Worm (Caenorhabditis elegans) whole organism, midembryonic: ENCODE results near the gene F15G9.2.

ENCODE experiments used
- T22C8.4 ChIP-seq: fragments of 200-800 bp; sonication (Bioruptor generic); IDR thresholded peaks from 2 replicates; pipeline ENCODE4 v1.3.6; 2022; ENCODE audit warnings: missing genetic modification characterization, missing compliant biosample characterization
- cog-1 ChIP-seq: sonication (generic microtip); optimal IDR thresholded peaks from 2 replicates; lab custom pipeline; 2016; ENCODE audit warnings: missing genetic modification characterization, missing compliant biosample characterization
- flt-1 ChIP-seq: fragments of 200-800 bp; sonication (Bioruptor generic); IDR thresholded peaks from 2 replicates; pipeline ENCODE4 v1.3.6; 2022; ENCODE audit warnings: missing genetic modification characterization, missing compliant biosample characterization
- klf-2 ChIP-seq: fragments of 200-800 bp; sonication (Bioruptor generic); conservative IDR thresholded peaks from 2 replicates; pipeline ENCODE4 v1.3.6; 2022; ENCODE audit warnings: missing genetic modification reagents, missing genetic modification characterization, missing compliant biosample characterization
- med-1 ChIP-seq: sonication (generic microtip); optimal IDR thresholded peaks from 2 replicates; lab custom pipeline; 2017; ENCODE audit warnings: missing genetic modification characterization, mild to moderate bottlenecking, missing compliant biosample characterization, antibody characterized with exemption, missing genetic modification reagents; ENCODE audit not compliant: insufficient read depth
- ref-1 ChIP-seq: fragments of 200-800 bp; sonication (Bioruptor generic); conservative IDR thresholded peaks from 2 replicates; pipeline ENCODE4 v1.3.6; 2022; ENCODE audit warnings: missing genetic modification reagents, missing genetic modification characterization, missing compliant biosample characterization
- tab-1 ChIP-seq: fragments of 200-800 bp; sonication (Bioruptor generic); IDR thresholded peaks from 2 replicates; pipeline ENCODE4 v1.3.6; 2022; ENCODE audit warnings: missing genetic modification characterization, missing compliant biosample characterization
- ztf-23 ChIP-seq: fragments of 200-800 bp; sonication (Bioruptor generic); IDR thresholded peaks from 2 replicates; pipeline ENCODE4 v1.3.6; 2022; ENCODE audit warnings: missing genetic modification reagents, missing genetic modification characterization, missing compliant biosample characterization
- ztf-29 ChIP-seq: fragments of 200-800 bp; sonication (Bioruptor generic); IDR thresholded peaks from 2 replicates; pipeline ENCODE4 v1.3.6; 2022; ENCODE audit warnings: missing genetic modification reagents, missing genetic modification characterization, missing compliant biosample characterization

DNA sequence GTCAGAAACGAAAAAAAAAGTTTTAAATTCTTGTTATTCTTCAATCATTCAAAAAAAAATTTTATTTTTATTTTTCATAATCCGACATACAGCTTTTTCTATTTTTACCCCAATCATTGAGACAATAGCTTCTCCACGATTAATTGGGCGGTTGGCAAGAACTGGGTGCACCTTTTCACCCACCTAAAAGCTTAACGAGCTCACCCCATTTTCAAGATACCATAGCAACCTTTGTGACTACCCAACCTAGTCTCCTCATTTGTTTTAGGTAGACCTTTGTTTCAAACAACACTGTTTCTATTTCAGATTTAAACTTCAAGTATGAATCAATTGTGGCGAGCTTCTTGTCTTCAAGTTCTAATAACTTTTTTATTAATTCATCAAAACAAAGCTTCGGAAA lies 15.2 kb downstream of the F15G9.2 start, which contains the start of gene dyf-7:
- TF ChIP-seq ztf-29 (GFP tag; lab: Robert Waterston, UW) (no peak), tab-1 (GFP tag; lab: Robert Waterston, UW) (no peak), T22C8.4 (GFP tag; lab: Robert Waterston, UW) (no peak), flt-1 (no peak), cog-1 (tag; lab: Kevin White, UChicago) (no peak), ztf-23 (GFP tag; lab: Robert Waterston, UW) (no peak), med-1 (GFP tag; lab: Kevin White, UChicago) (no peak), klf-2 (GFP tag; lab: Robert Waterston, UW) (no peak), ref-1 (GFP tag; lab: Robert Waterston, UW) (no peak)
